Fruit fly (Drosophila melanogaster) Kc167 (cell line): ENCODE data around the gene CCT4.

Experiments
- Myc ChIP-seq: fragments of >200 bp; optimal IDR thresholded peaks from 2 replicates; lab custom pipeline; 2017; ENCODE audit warnings: missing external identifiers
- Sin3A ChIP-seq: fragments of >200 bp; optimal IDR thresholded peaks from 2 replicates; lab custom pipeline; 2018; ENCODE audit warnings: missing external identifiers
- h ChIP-seq: fragments of >200 bp; optimal IDR thresholded peaks from 3 replicates; lab custom pipeline; 2018; ENCODE audit warnings: missing external identifiers
- insv ChIP-seq: fragments of >200 bp; optimal IDR thresholded peaks from 3 replicates; lab custom pipeline; 2018; ENCODE audit warnings: missing external identifiers
- psq ChIP-seq: fragments of >200 bp; optimal IDR thresholded peaks from 2 replicates; lab custom pipeline; 2017; ENCODE audit warnings: missing external identifiers
- ttk ChIP-seq: sonication (Bioruptor generic); optimal IDR thresholded peaks from 2 replicates; lab custom pipeline; 2017; ENCODE audit warnings: missing external identifiers

CCT4 gene

dm6 chr2L:12705376-12705775 is 12.6 kb upstream of the CCT4 start:
- TF ChIP-seq ttk (lab: Kevin White, UChicago) = no peak
- no peak for TF ChIP-seq h
- TF ChIP-seq insv (lab: Kevin White, UChicago) = no peak
- no peak for TF ChIP-seq Myc (lab: Kevin White, UChicago)
- no peak for TF ChIP-seq Sin3A (lab: Kevin White, UChicago)
- no peak for TF ChIP-seq psq (lab: Kevin White, UChicago)

dm6 chr2L:12704418-12704920 is 11.7 kb upstream of the CCT4 start, which contains the start of the genes CG5776 and spict:
Gene CG5776 (minus strand): TSS chr2L:12704451.
Gene spict (plus strand): TSS chr2L:12704725.
- TF ChIP-seq ttk (lab: Kevin White, UChicago) = no peak
- no peak for TF ChIP-seq insv (lab: Kevin White, UChicago)
- TF ChIP-seq psq (lab: Kevin White, UChicago) = no peak
- TF ChIP-seq h = no peak
- TF ChIP-seq Sin3A (lab: Kevin White, UChicago) = no peak
- TF ChIP-seq Myc (lab: Kevin White, UChicago) = no peak

dm6 chr2L:12701498-12701897 is 8.8 kb upstream of the CCT4 start:
- TF ChIP-seq Myc (lab: Kevin White, UChicago) (no peak), psq (lab: Kevin White, UChicago) (no peak), insv (lab: Kevin White, UChicago) (no peak), h (no peak), Sin3A (lab: Kevin White, UChicago) (no peak), ttk (lab: Kevin White, UChicago) (no peak)

dm6 chr2L:12700381-12700963 is 7.7 kb upstream of the CCT4 start, which contains the start of gene CG17036:
Gene CG17036 (minus strand): TSS chr2L:12700746.
- TF ChIP-seq insv (lab: Kevin White, UChicago) (no peak), ttk (lab: Kevin White, UChicago) (no peak), h (no peak), Myc (lab: Kevin White, UChicago) (no peak), Sin3A (lab: Kevin White, UChicago) (no peak), psq (lab: Kevin White, UChicago) (no peak)

- no peak for TF ChIP-seq psq (lab: Kevin White, UChicago)
- no peak for TF ChIP-seq Sin3A (lab: Kevin White, UChicago)
- TF ChIP-seq h = no peak
- TF ChIP-seq Myc (lab: Kevin White, UChicago) = no peak
- no peak for TF ChIP-seq ttk (lab: Kevin White, UChicago)
- TF ChIP-seq insv (lab: Kevin White, UChicago) = no peak
Measured at dm6 chr2L:12697223-12697622, 4.5 kb upstream of the CCT4 start, which contains the start of gene CG5781. Gene CG5781 (minus strand): TSS chr2L:12697323.

- TF ChIP-seq h (no peak), psq (lab: Kevin White, UChicago) (no peak), insv (lab: Kevin White, UChicago) (no peak), Myc (lab: Kevin White, UChicago) (no peak), ttk (lab: Kevin White, UChicago) (no peak), Sin3A (lab: Kevin White, UChicago) (no peak)
Measured at dm6 chr2L:12694823-12695420, 2.2 kb upstream of the CCT4 start, which contains the start of the genes IFT43 and PICK1. Gene IFT43 (minus strand): TSS chr2L:12694988. Gene PICK1 (plus strand): TSS chr2L:12695033.

- TF ChIP-seq Sin3A (lab: Kevin White, UChicago) = no peak
- no peak for TF ChIP-seq h
- no peak for TF ChIP-seq insv (lab: Kevin White, UChicago)
- no peak for TF ChIP-seq ttk (lab: Kevin White, UChicago)
- TF ChIP-seq psq (lab: Kevin White, UChicago) = no peak
- TF ChIP-seq Myc (lab: Kevin White, UChicago) = no peak
Measured at dm6 chr2L:12689281-12689765, 3.4 kb downstream of the CCT4 start.

- no peak for TF ChIP-seq insv (lab: Kevin White, UChicago)
Measured at dm6 chr2L:12686811-12687210, 5.9 kb downstream of the CCT4 start.

- TF ChIP-seq ttk (lab: Kevin White, UChicago) (no peak), h (no peak), Sin3A (lab: Kevin White, UChicago) (no peak), psq (lab: Kevin White, UChicago) (no peak), insv (lab: Kevin White, UChicago) (no peak), Myc (lab: Kevin White, UChicago) (no peak)
Measured at dm6 chr2L:12681603-12682368, 10.9 kb downstream of the CCT4 start.

dm6 chr2L:12679310-12679709 is 13.4 kb downstream of the CCT4 start:
- TF ChIP-seq psq (lab: Kevin White, UChicago) (no peak), insv (lab: Kevin White, UChicago) (no peak), ttk (lab: Kevin White, UChicago) (no peak), Myc (lab: Kevin White, UChicago) (no peak), Sin3A (lab: Kevin White, UChicago) (no peak), h (no peak)

- TF ChIP-seq Myc (lab: Kevin White, UChicago) (no peak), ttk (lab: Kevin White, UChicago) (no peak), Sin3A (lab: Kevin White, UChicago) (no peak), psq (lab: Kevin White, UChicago) (no peak), h (no peak)
Measured at dm6 chr2L:12678286-12678685, 14.4 kb downstream of the CCT4 start.
